Fruit fly (Drosophila melanogaster): ENCODE results near the gene CG15580.

The CG15580 gene

dm6 chr3R:6008202-6009062, 48.9 kb downstream of the CG15580 start, which contains the start of gene Rm62 (continued):
- TF ChIP-seq Ada2b (GFP tag; IDR thresholded peaks at IDR 0.05) (no peak), fd102C (GFP tag; optimal IDR thresholded peaks at IDR 0.05) (no peak), pita (GFP tag; optimal IDR thresholded peaks at IDR 0.05) (peak; percentile 20), CG9932 (GFP tag; IDR thresholded peaks at IDR 0.05) (peak; percentile 21; the same call in 1 of the 2 replicates), NK7.1 (GFP tag; optimal IDR thresholded peaks at IDR 0.05) (no peak), gfzf (GFP tag; optimal IDR thresholded peaks at IDR 0.05) (peak; percentile 88), wor (GFP tag; IDR thresholded peaks at IDR 0.05) (no peak), Dll (GFP tag; IDR thresholded peaks at IDR 0.05; ENCODE audit: partially characterized antibody) (0 out of 4 replicates have a peak, but pooled peaks have one; percentile 12), CG31441 (GFP tag; IDR thresholded peaks at IDR 0.05) (0 out of 2 replicates have a peak, but pooled peaks have one; percentile 15), CG6854 (GFP tag; optimal IDR thresholded peaks at IDR 0.05) (peak; percentile 66), CG14860 (GFP tag; IDR thresholded peaks at IDR 0.05; ENCODE audit: partially characterized antibody) (peak; percentile 17; the same call in 1 of the 3 replicates), klu (GFP tag; IDR thresholded peaks at IDR 0.05) (no peak), CG8924 (tag; optimal IDR thresholded peaks at IDR 0.05) (no peak), ftz-f1 (GFP tag; optimal IDR thresholded peaks at IDR 0.05) (peak; percentile 36), CG30403 (GFP tag; optimal IDR thresholded peaks at IDR 0.05) (no peak), CG12942 (GFP tag; optimal IDR thresholded peaks at IDR 0.05) (no peak), Hmx (GFP tag; optimal IDR thresholded peaks at IDR 0.05) (no peak), tx (GFP tag; optimal IDR thresholded peaks at IDR 0.05) (no peak), CG43689 (GFP tag; IDR thresholded peaks at IDR 0.05) (no peak), CG3407 (GFP tag; optimal IDR thresholded peaks at IDR 0.05) (no peak), fd96Cb (tag; optimal IDR thresholded peaks at IDR 0.05) (no peak), slp2 (GFP tag; optimal IDR thresholded peaks at IDR 0.05) (no peak), tgo (GFP tag; IDR thresholded peaks at IDR 0.05) (no peak), ab (GFP tag; optimal IDR thresholded peaks at IDR 0.05) (no peak), CG30020 (tag; optimal IDR thresholded peaks at IDR 0.05) (no peak), CG4424 (GFP tag; optimal IDR thresholded peaks at IDR 0.05) (no peak), CG1529 (GFP tag; optimal IDR thresholded peaks at IDR 0.05) (no peak), da (GFP tag; optimal IDR thresholded peaks at IDR 0.05) (no peak), schlank (tag; optimal IDR thresholded peaks at IDR 0.05) (no peak), grau (tag; optimal IDR thresholded peaks at IDR 0.05) (peak; percentile 15), tin (GFP tag; optimal IDR thresholded peaks at IDR 0.05) (no peak), CG2678 (tag; optimal IDR thresholded peaks at IDR 0.05) (peak; percentile 31), CG9437 (GFP tag; optimal IDR thresholded peaks at IDR 0.05) (no peak), lov (optimal IDR thresholded peaks at IDR 0.05) (no peak), lov (GFP tag; IDR thresholded peaks at IDR 0.05) (no peak), lab (GFP tag; optimal IDR thresholded peaks at IDR 0.05) (peak; percentile 62), insv (GFP tag; optimal IDR thresholded peaks at IDR 0.05) (no peak), CG32772 (GFP tag; IDR thresholded peaks at IDR 0.05) (no peak), Lim3 (GFP tag; IDR thresholded peaks at IDR 0.05) (no peak), Oli (tag; optimal IDR thresholded peaks at IDR 0.05) (no peak), p53 (GFP tag; optimal IDR thresholded peaks at IDR 0.05) (no peak), CG16779 (GFP tag; IDR thresholded peaks at IDR 0.05) (no peak), exex (tag; optimal IDR thresholded peaks at IDR 0.05) (no peak), Gug (GFP tag; IDR thresholded peaks at IDR 0.05) (no peak), CG5953 (GFP tag; IDR thresholded peaks at IDR 0.05) (no peak), dan (GFP tag; IDR thresholded peaks at IDR 0.05) (no peak), D19A (tag; optimal IDR thresholded peaks at IDR 0.05) (no peak), CG14667 (GFP tag; IDR thresholded peaks at IDR 0.05) (no peak), CG13894 (tag; optimal IDR thresholded peaks at IDR 0.05) (peak; percentile 32), CG14441 (GFP tag; IDR thresholded peaks at IDR 0.05) (no peak), gt (GFP tag; IDR thresholded peaks at IDR 0.05) (no peak)

Measured in whole organism, embryonic.